Fruit fly (Drosophila melanogaster): Measurements from ENCODE around the gene DCX-EMAP.

The DCX-EMAP gene

dm6 chr3L:14903505-14903904, at the start of gene DCX-EMAP:
Gene DCX-EMAP (plus strand): TSS chr3L:14903805.
- no peak for TF ChIP-seq EcR (GFP tag; optimal IDR thresholded peaks at IDR 0.05)
- TF ChIP-seq pan (optimal IDR thresholded peaks at IDR 0.05) = no peak
- TF ChIP-seq Dll (optimal IDR thresholded peaks at IDR 0.05) = no peak
- no peak for TF ChIP-seq CG8478 (optimal IDR thresholded peaks at IDR 0.05)
- TF ChIP-seq usp (GFP tag; optimal IDR thresholded peaks at IDR 0.05) = no peak
- no peak for TF ChIP-seq psq (optimal IDR thresholded peaks at IDR 0.05)

dm6 chr3L:14875608-14876007, 28.0 kb upstream of the DCX-EMAP start:
- no peak for TF ChIP-seq EcR (GFP tag; optimal IDR thresholded peaks at IDR 0.05)
- no peak for TF ChIP-seq pan (optimal IDR thresholded peaks at IDR 0.05)
- TF ChIP-seq usp (GFP tag; optimal IDR thresholded peaks at IDR 0.05) = no peak
- no peak for TF ChIP-seq psq (optimal IDR thresholded peaks at IDR 0.05)
- TF ChIP-seq CG8478 (optimal IDR thresholded peaks at IDR 0.05) = no peak
- no peak for TF ChIP-seq Dll (optimal IDR thresholded peaks at IDR 0.05)

- TF ChIP-seq usp (GFP tag; optimal IDR thresholded peaks at IDR 0.05) = no peak
- no peak for TF ChIP-seq Dll (optimal IDR thresholded peaks at IDR 0.05)
- TF ChIP-seq EcR (GFP tag; optimal IDR thresholded peaks at IDR 0.05) = no peak
- no peak for TF ChIP-seq CG8478 (optimal IDR thresholded peaks at IDR 0.05)
- no peak for TF ChIP-seq pan (optimal IDR thresholded peaks at IDR 0.05)
- TF ChIP-seq psq (optimal IDR thresholded peaks at IDR 0.05) = no peak
Measured at dm6 chr3L:14894316-14894715, 9.3 kb upstream of the DCX-EMAP start, which contains the start of gene CG34245. Gene CG34245 (minus strand): TSS chr3L:14894416.

- TF ChIP-seq usp (GFP tag; optimal IDR thresholded peaks at IDR 0.05) = no peak
- TF ChIP-seq Dll (optimal IDR thresholded peaks at IDR 0.05) = no peak
- no peak for TF ChIP-seq psq (optimal IDR thresholded peaks at IDR 0.05)
- TF ChIP-seq EcR (GFP tag; optimal IDR thresholded peaks at IDR 0.05) = no peak
- TF ChIP-seq CG8478 (optimal IDR thresholded peaks at IDR 0.05) = no peak
- TF ChIP-seq pan (optimal IDR thresholded peaks at IDR 0.05) = no peak
Measured at dm6 chr3L:14925602-14926001, 22.0 kb downstream of the DCX-EMAP start.

dm6 chr3L:14942769-14943168, 39.2 kb downstream of the DCX-EMAP start:
- TF ChIP-seq psq (optimal IDR thresholded peaks at IDR 0.05) (no peak), Dll (optimal IDR thresholded peaks at IDR 0.05) (no peak), CG8478 (optimal IDR thresholded peaks at IDR 0.05) (no peak), EcR (GFP tag; optimal IDR thresholded peaks at IDR 0.05) (no peak), pan (optimal IDR thresholded peaks at IDR 0.05) (no peak), usp (GFP tag; optimal IDR thresholded peaks at IDR 0.05) (no peak)

dm6 chr3L:14944231-14944630, 40.6 kb downstream of the DCX-EMAP start, which contains the start of gene CG13465:
Gene CG13465 (minus strand): TSS chr3L:14944331.
- TF ChIP-seq usp (GFP tag; optimal IDR thresholded peaks at IDR 0.05) = no peak
- no peak for TF ChIP-seq pan (optimal IDR thresholded peaks at IDR 0.05)
- no peak for TF ChIP-seq CG8478 (optimal IDR thresholded peaks at IDR 0.05)

- TF ChIP-seq pan (optimal IDR thresholded peaks at IDR 0.05) = no peak
- TF ChIP-seq CG8478 (optimal IDR thresholded peaks at IDR 0.05) = no peak
- no peak for TF ChIP-seq psq (optimal IDR thresholded peaks at IDR 0.05)
- no peak for TF ChIP-seq usp (GFP tag; optimal IDR thresholded peaks at IDR 0.05)
- no peak for TF ChIP-seq Dll (optimal IDR thresholded peaks at IDR 0.05)
- TF ChIP-seq EcR (GFP tag; optimal IDR thresholded peaks at IDR 0.05) = no peak
Measured at dm6 chr3L:14945961-14946466, 42.4 kb downstream of the DCX-EMAP start, which contains the start of gene BobA. Gene BobA (minus strand): TSS chr3L:14946125.

- TF ChIP-seq EcR (GFP tag; optimal IDR thresholded peaks at IDR 0.05) (no peak), pan (optimal IDR thresholded peaks at IDR 0.05) (no peak), CG8478 (optimal IDR thresholded peaks at IDR 0.05) (no peak), Dll (optimal IDR thresholded peaks at IDR 0.05) (no peak), psq (optimal IDR thresholded peaks at IDR 0.05) (no peak), usp (GFP tag; optimal IDR thresholded peaks at IDR 0.05) (no peak)
Measured at dm6 chr3L:14949943-14950342, 46.3 kb downstream of the DCX-EMAP start.

dm6 chr3L:14952858-14953669, 49.5 kb downstream of the DCX-EMAP start:
- no peak for TF ChIP-seq psq (optimal IDR thresholded peaks at IDR 0.05)

dm6 chr3L:14956288-14957032, 52.9 kb downstream of the DCX-EMAP start:
- no peak for TF ChIP-seq usp (GFP tag; optimal IDR thresholded peaks at IDR 0.05)
- TF ChIP-seq pan (optimal IDR thresholded peaks at IDR 0.05) = no peak
- no peak for TF ChIP-seq EcR (GFP tag; optimal IDR thresholded peaks at IDR 0.05)

dm6 chr3L:14957033-14957328, 53.4 kb downstream of the DCX-EMAP start:
- TF ChIP-seq EcR (GFP tag; optimal IDR thresholded peaks at IDR 0.05) = no peak
- no peak for TF ChIP-seq usp (GFP tag; optimal IDR thresholded peaks at IDR 0.05)
- no peak for TF ChIP-seq CG8478 (optimal IDR thresholded peaks at IDR 0.05)
- no peak for TF ChIP-seq pan (optimal IDR thresholded peaks at IDR 0.05)
- no peak for TF ChIP-seq Dll (optimal IDR thresholded peaks at IDR 0.05)
- no peak for TF ChIP-seq psq (optimal IDR thresholded peaks at IDR 0.05)

- no peak for TF ChIP-seq CG8478 (optimal IDR thresholded peaks at IDR 0.05)
Measured at dm6 chr3L:14958613-14959327, 55.2 kb downstream of the DCX-EMAP start.

Measured in whole organism.